Fruit fly (Drosophila melanogaster) S2 (cell line): Measurements from ENCODE around the gene pyd.

ENCODE experiments used
- CG8478 ChIP-seq: fragments of >200 bp; optimal IDR thresholded peaks from 2 replicates; lab custom pipeline; 2018
- CTCF ChIP-seq, 2 experiments: fragments of >200 bp; optimal IDR thresholded peaks; 2 replicates each; lab custom pipeline; 2018

Gene pyd

dm6 chr3R:8818239-8818638 lies 113.5 kb downstream of the pyd start:
- no peak for TF ChIP-seq CG8478 (lab: Kevin White, UChicago)
- TF ChIP-seq CTCF (optimal IDR thresholded peaks at IDR 0.05; lab: Kevin White, UChicago) = no peak

dm6 chr3R:8815074-8815473 lies 116.6 kb downstream of the pyd start:
- TF ChIP-seq CG8478 (lab: Kevin White, UChicago) (no peak), CTCF (optimal IDR thresholded peaks at IDR 0.05; lab: Kevin White, UChicago) (no peak)

dm6 chr3R:8814029-8814647 lies 117.6 kb downstream of the pyd start:
- TF ChIP-seq CTCF (optimal IDR thresholded peaks at IDR 0.05; lab: Kevin White, UChicago) (no peak), CG8478 (lab: Kevin White, UChicago) (no peak)

DNA sequence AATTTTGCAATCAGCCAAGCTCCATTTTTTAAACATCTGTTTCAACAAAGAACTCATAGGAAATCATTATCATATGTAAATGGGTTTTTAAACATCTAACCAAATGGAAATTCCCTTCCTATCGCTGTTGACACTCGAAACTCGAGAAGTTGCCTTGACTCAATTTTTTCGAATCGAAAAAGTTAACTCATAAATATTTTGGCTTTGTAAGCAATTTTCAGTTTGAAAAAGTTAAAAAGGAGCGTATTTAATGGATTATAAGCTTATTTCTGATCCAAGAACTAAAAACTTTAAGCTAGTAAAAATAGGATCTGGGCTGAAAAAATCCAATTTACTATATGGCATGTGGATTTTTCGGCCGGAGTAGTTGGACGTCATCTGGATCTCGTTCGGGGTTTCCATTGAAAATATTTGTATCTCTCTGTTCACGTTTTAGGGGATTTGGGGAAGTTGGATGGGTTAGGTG lies 118.5 kb downstream of the pyd start, which contains the start of gene CG9837:
Gene CG9837 (minus strand): TSS at position 416 of the 466 bp plus-strand sequence.
- TF ChIP-seq CTCF (optimal IDR thresholded peaks at IDR 0.05; lab: Kevin White, UChicago) (no peak), CG8478 (lab: Kevin White, UChicago) (no peak)

- no peak for TF ChIP-seq CG8478 (lab: Kevin White, UChicago)
- no peak for TF ChIP-seq CTCF (optimal IDR thresholded peaks at IDR 0.05; lab: Kevin White, UChicago)
These were observed 119.2 kb downstream of the pyd start for dm6 chr3R:8812342-8812966.

DNA sequence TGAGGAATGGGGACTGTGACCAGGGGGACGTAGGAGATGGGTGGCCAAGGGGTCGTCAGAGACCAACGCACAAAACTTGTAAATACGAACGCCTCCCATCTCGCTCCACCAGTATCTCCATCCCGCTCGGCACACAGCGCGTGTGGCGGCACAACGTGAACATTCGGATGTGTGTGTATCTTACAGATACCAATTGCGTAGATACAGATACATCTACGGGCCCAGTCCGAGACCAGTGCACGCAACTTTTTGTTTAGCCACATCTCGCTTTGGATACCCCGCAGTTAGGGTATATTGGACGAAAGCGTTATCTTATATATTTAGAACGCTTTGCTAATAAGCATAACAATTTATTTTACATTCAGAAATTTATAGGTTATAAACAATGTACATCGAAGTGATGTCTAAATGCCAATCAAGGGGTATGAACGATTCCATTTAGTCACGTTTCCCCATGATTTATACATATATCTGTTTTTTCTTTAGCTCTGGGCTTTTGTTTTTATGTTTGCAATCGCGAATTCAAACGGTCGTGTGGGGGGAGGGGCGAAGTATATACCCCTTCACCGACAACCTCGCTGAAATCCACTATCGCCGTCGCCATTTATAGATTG lies 120.3 kb downstream of the pyd start:
- TF ChIP-seq CTCF (optimal IDR thresholded peaks at IDR 0.05; lab: Kevin White, UChicago) (no peak), CG8478 (lab: Kevin White, UChicago) (no peak)

DNA sequence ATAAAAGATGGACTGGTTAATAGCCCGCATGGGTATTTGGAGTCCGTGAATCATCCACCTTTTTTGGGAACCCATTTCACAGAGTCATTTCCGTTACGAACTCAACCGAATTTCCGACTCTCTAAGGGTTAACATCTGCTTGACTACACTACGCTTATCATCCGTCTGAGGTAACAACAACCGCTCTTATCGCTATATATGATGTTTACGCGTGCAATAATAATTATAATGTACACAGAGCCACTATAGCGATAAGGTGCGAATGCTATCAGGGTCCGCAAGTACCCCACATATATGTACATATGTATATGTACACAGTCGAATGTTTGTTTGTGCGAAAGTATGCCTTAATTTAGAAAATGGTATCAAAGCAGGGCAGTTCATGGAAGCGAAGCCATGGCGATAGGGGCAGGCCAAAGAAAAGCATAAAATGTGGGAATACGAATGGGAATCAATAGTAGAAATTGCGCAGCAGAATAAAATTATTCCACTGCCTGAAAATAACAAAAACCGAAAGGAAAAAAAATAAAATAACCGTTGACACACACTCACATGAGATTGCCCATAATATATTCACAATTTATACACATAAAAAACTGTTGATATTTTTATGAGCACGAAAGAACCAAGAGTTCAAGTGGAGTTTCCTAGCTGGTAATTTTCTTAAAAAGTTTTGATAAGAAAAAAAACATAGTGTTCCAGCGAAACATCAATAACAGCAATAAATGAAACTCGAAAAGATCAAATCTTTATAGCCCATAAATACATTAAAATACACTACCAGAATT lies 121.1 kb downstream of the pyd start:
- TF ChIP-seq CTCF (optimal IDR thresholded peaks at IDR 0.05; lab: Kevin White, UChicago) (no peak), CG8478 (lab: Kevin White, UChicago) (no peak)

DNA sequence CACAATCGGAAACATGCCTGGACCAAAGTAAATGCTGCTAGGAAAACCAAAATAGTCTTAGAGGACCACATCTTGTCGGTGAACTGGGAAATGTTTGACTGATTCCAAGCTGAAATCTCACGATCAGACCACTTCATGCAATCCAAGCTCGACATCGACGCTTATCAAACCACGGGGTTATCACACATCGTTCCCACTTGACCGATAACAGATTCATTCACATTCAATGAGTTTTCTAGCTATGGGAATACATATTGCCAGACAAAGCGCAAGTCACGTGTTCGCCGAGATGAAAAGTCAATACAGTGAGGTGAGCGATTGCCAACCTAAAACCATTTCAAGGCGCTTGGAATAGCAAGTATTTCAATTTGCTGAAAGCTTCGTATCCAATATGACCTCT lies 122.0 kb downstream of the pyd start:
- TF ChIP-seq CG8478 (lab: Kevin White, UChicago) (no peak), CTCF (optimal IDR thresholded peaks at IDR 0.05; lab: Kevin White, UChicago) (no peak)

dm6 chr3R:8808518-8808921 lies 123.2 kb downstream of the pyd start:
- TF ChIP-seq CG8478 (lab: Kevin White, UChicago) = no peak
- TF ChIP-seq CTCF (optimal IDR thresholded peaks at IDR 0.05; lab: Kevin White, UChicago) = no peak

DNA sequence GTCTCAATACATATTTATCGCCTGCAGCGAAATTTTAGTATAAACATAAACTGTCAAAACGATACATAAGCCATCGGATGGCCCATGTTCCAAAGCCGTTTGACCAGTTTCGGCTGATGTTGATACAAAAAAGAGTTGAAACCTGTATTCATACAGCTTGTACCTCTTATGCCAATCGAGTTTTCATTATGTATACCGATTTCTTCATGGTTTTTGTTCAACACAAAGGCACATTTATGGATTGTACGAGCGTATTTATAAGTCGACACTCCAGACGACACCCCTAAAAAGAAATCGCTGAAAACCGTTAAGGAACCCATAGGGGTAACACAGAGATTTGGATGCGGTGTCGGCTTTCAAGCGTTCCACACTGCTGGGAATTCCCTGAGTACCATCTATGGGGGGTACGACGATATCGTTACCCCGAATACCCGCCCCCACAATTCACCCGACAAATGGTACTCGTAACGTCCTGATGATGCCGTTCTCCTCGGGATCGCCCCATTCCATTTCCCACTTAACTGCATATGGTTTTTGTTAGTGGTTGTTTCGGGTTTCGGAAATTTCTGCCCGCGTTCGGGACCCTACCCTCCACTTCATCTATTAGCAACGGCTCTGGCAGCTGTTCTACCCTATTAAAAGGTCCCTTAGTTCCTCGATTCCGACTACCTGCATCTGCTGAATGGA lies 123.7 kb downstream of the pyd start:
- TF ChIP-seq CTCF (optimal IDR thresholded peaks at IDR 0.05; lab: Kevin White, UChicago) (no peak), CG8478 (lab: Kevin White, UChicago) (no peak)

- TF ChIP-seq CG8478 (lab: Kevin White, UChicago) (no peak), CTCF (optimal IDR thresholded peaks at IDR 0.05; lab: Kevin White, UChicago) (no peak)
These were observed 124.6 kb downstream of the pyd start for dm6 chr3R:8807048-8807447.

DNA sequence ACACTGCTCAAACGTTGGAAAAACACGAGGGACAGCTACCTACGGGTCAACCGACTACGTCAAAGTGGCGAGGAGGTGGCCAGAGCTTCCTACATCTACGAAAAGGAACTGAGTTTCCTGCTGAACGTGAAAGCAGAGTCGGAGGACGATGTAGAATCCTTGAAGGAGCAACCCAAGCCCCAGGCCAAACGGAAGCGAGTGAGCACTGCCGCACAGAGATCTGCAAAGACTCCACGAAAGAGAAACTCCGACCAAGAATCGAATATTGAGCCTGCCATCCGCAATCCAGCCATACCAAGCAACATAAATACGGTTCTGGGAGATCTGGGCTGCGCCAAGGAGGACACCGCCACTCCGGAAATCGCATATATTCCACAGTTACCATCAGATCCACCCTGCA lies 125.1 kb downstream of the pyd start:
- TF ChIP-seq CTCF (optimal IDR thresholded peaks at IDR 0.05; lab: Kevin White, UChicago) = no peak
- no peak for TF ChIP-seq CG8478 (lab: Kevin White, UChicago)

- no peak for TF ChIP-seq CG8478 (lab: Kevin White, UChicago)
- no peak for TF ChIP-seq CTCF (optimal IDR thresholded peaks at IDR 0.05; lab: Kevin White, UChicago)
These were observed 125.6 kb downstream of the pyd start, which contains the start of gene hng2 for dm6 chr3R:8806104-8806503. Gene hng2, plus strand, starts transcription at chr3R:8806322.

- TF ChIP-seq CTCF (optimal IDR thresholded peaks at IDR 0.05; lab: Kevin White, UChicago) (peak in 1 of 2 experiments; percentile 26), CG8478 (lab: Kevin White, UChicago) (no peak)
These were observed 126.3 kb downstream of the pyd start, which contains the start of gene CG9839 for dm6 chr3R:8805388-8805852. Gene CG9839, minus strand, starts transcription at chr3R:8805802.
